Fruit fly (Drosophila melanogaster): Measurements from ENCODE around the gene CG5347.

DNA sequence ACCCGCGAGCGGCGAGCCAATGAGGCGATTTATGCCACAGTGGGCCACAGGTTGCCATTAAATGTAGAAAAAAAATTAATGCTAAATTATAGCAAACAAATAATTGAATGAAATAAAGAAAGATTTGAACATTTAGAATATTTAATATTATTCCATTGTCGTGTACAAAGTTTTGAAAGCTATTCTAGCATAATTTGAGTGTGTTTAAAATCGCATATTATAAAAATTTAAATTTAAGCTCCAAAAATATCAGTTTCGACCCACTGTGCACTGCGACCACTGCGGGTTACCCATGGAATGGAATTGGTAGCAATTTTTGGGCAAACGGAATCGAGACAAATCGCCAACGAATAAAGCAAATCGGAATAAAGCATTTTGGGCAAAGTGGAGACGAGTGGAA, 32.8 kb upstream of the CG5347 start:
- no peak for TF ChIP-seq crp (GFP tag; optimal IDR thresholded peaks at IDR 0.05)
- TF ChIP-seq CG33557 (GFP tag; optimal IDR thresholded peaks at IDR 0.05) = peak; percentile 21
- no peak for TF ChIP-seq CG6654 (GFP tag; optimal IDR thresholded peaks at IDR 0.05)
